Fruit fly (Drosophila melanogaster) whole organism, embryonic: Measurements from ENCODE around the gene Roc1b.

Experiments
- ATbp ChIP-seq: fragments of 200-800 bp; sonication (Bioruptor generic); optimal IDR thresholded peaks from 2 replicates; lab custom pipeline; 2017; ENCODE audit warnings: missing biosample characterization, mild to moderate bottlenecking, missing genetic modification characterization, missing genetic modification reagents
- Atf3 ChIP-seq: fragments of 200-800 bp; sonication (Bioruptor generic); optimal IDR thresholded peaks from 3 replicates; lab custom pipeline; 2016; ENCODE audit warnings: missing biosample characterization, missing genetic modification characterization
- B-H1 ChIP-seq: fragments of 200-800 bp; sonication (Bioruptor generic); IDR thresholded peaks from 3 replicates; pipeline ENCODE4 v1.3.6; 2022; ENCODE audit warnings: missing biosample characterization, missing genetic modification characterization
- BEAF-32 ChIP-seq: fragments of 200-800 bp; sonication (Bioruptor generic); optimal IDR thresholded peaks from 3 replicates; lab custom pipeline; 2017; ENCODE audit warnings: missing biosample characterization, missing genetic modification characterization, mild to moderate bottlenecking, moderate library complexity, missing genetic modification reagents
- CG10209 ChIP-seq: fragments of 200-800 bp; sonication (Bioruptor generic); optimal IDR thresholded peaks from 3 replicates; lab custom pipeline; 2017; ENCODE audit warnings: missing biosample characterization, mild to moderate bottlenecking, missing genetic modification characterization, missing genetic modification reagents
- CG12391 ChIP-seq: fragments of 200-800 bp; sonication (Bioruptor generic); optimal IDR thresholded peaks from 3 replicates; lab custom pipeline; 2018; ENCODE audit warnings: missing biosample characterization, mild to moderate bottlenecking, missing genetic modification characterization, moderate library complexity
- CG12744 ChIP-seq: fragments of 200-800 bp; sonication (Bioruptor generic); optimal IDR thresholded peaks from 2 replicates; lab custom pipeline; 2016; ENCODE audit warnings: missing biosample characterization, missing genetic modification characterization
- CG13775 ChIP-seq: fragments of 200-800 bp; sonication (Bioruptor generic); optimal IDR thresholded peaks from 3 replicates; lab custom pipeline; 2017; ENCODE audit warnings: missing biosample characterization, mild to moderate bottlenecking, missing genetic modification characterization
- CG14965 ChIP-seq: fragments of 200-800 bp; sonication (Bioruptor generic); optimal IDR thresholded peaks from 2 replicates; lab custom pipeline; 2016; ENCODE audit warnings: missing biosample characterization, missing genetic modification characterization, borderline replicate concordance
- CG16815 ChIP-seq: fragments of 200-800 bp; sonication (Bioruptor generic); optimal IDR thresholded peaks from 3 replicates; lab custom pipeline; 2017; ENCODE audit warnings: missing biosample characterization, mild to moderate bottlenecking, missing genetic modification characterization
- CG17829 ChIP-seq: fragments of 200-800 bp; optimal IDR thresholded peaks from 2 replicates; lab custom pipeline; 2019; ENCODE audit warnings: missing biosample characterization, mild to moderate bottlenecking, missing genetic modification characterization, moderate library complexity
- CG2120 ChIP-seq: fragments of 200-800 bp; sonication (Bioruptor generic); optimal IDR thresholded peaks from 3 replicates; lab custom pipeline; 2016; ENCODE audit warnings: missing biosample characterization, missing genetic modification characterization
- CG2712 ChIP-seq: fragments of 200-800 bp; optimal IDR thresholded peaks from 3 replicates; lab custom pipeline; 2019; ENCODE audit warnings: missing biosample characterization, mild to moderate bottlenecking, missing genetic modification characterization, moderate library complexity
- CG31388 ChIP-seq: fragments of 200-800 bp; sonication (Bioruptor generic); optimal IDR thresholded peaks from 2 replicates; lab custom pipeline; 2016; ENCODE audit warnings: missing biosample characterization, missing genetic modification characterization
- CG34376 ChIP-seq: fragments of 200-800 bp; sonication (Bioruptor generic); optimal IDR thresholded peaks from 2 replicates; lab custom pipeline; 2018; ENCODE audit warnings: missing biosample characterization, mild to moderate bottlenecking, missing genetic modification characterization
- CG4360 ChIP-seq: fragments of 200-800 bp; sonication (Bioruptor generic); IDR thresholded peaks from 2 replicates; pipeline ENCODE4 v1.3.6; 2022; ENCODE audit warnings: missing biosample characterization, missing genetic modification characterization
- CG4424 ChIP-seq: fragments of 200-800 bp; sonication (Bioruptor generic); optimal IDR thresholded peaks from 3 replicates; lab custom pipeline; 2016; ENCODE audit warnings: missing biosample characterization, missing genetic modification characterization
- CG4730 ChIP-seq: fragments of 200-800 bp; sonication (Bioruptor generic); IDR thresholded peaks from 2 replicates; pipeline ENCODE4 v1.3.6; 2022; ENCODE audit warnings: missing biosample characterization, missing genetic modification characterization
- CG6654 ChIP-seq: fragments of 200-800 bp; sonication (Bioruptor generic); optimal IDR thresholded peaks from 2 replicates; lab custom pipeline; 2017; ENCODE audit warnings: missing biosample characterization, mild to moderate bottlenecking, missing genetic modification characterization
- CG6765 ChIP-seq: fragments of 200-800 bp; sonication (Bioruptor generic); optimal IDR thresholded peaks from 3 replicates; lab custom pipeline; 2017; ENCODE audit warnings: missing biosample characterization, mild to moderate bottlenecking, missing genetic modification characterization
- CG7357 ChIP-seq: fragments of 200-800 bp; sonication (Bioruptor generic); IDR thresholded peaks from 3 replicates; pipeline ENCODE4 v1.3.6; 2022; ENCODE audit warnings: missing biosample characterization, missing genetic modification characterization
- CG7839 ChIP-seq: fragments of 200-800 bp; sonication (Bioruptor generic); optimal IDR thresholded peaks from 3 replicates; lab custom pipeline; 2018; ENCODE audit warnings: missing biosample characterization, mild to moderate bottlenecking, missing genetic modification characterization, moderate library complexity
- CG9727 ChIP-seq: fragments of 200-800 bp; sonication (Bioruptor generic); optimal IDR thresholded peaks from 3 replicates; lab custom pipeline; 2017; ENCODE audit warnings: missing biosample characterization, mild to moderate bottlenecking, missing genetic modification characterization
- Fer1 ChIP-seq: fragments of 200-800 bp; sonication (Bioruptor generic); optimal IDR thresholded peaks from 2 replicates; lab custom pipeline; 2017; ENCODE audit warnings: missing biosample characterization, mild to moderate bottlenecking, missing genetic modification characterization
- Fer3 ChIP-seq: fragments of 200-800 bp; sonication (Bioruptor generic); optimal IDR thresholded peaks from 2 replicates; lab custom pipeline; 2018; ENCODE audit warnings: missing biosample characterization, mild to moderate bottlenecking, missing genetic modification characterization, moderate library complexity
- HLHmδ ChIP-seq: fragments of 200-800 bp; sonication (Bioruptor generic); optimal IDR thresholded peaks from 2 replicates; lab custom pipeline; 2018; ENCODE audit warnings: missing biosample characterization, mild to moderate bottlenecking, missing genetic modification characterization, moderate library complexity
- Kr ChIP-seq: fragments of 200-800 bp; sonication (Bioruptor generic); optimal IDR thresholded peaks from 2 replicates; lab custom pipeline; 2017; ENCODE audit warnings: missing biosample characterization, mild to moderate bottlenecking, missing genetic modification characterization
- MESR4 ChIP-seq: fragments of 200-800 bp; sonication (Bioruptor generic); optimal IDR thresholded peaks from 2 replicates; lab custom pipeline; 2018; ENCODE audit warnings: missing biosample characterization, mild to moderate bottlenecking, missing genetic modification characterization, moderate library complexity
- NC2β ChIP-seq: fragments of 200-800 bp; sonication (Bioruptor generic); optimal IDR thresholded peaks from 2 replicates; lab custom pipeline; 2016; ENCODE audit warnings: missing biosample characterization, missing genetic modification characterization
- Spps ChIP-seq: fragments of 200-800 bp; sonication (Bioruptor generic); optimal IDR thresholded peaks from 2 replicates; lab custom pipeline; 2018; ENCODE audit warnings: missing biosample characterization, mild to moderate bottlenecking, missing genetic modification characterization
- Xrp1 ChIP-seq: fragments of 200-800 bp; sonication (Bioruptor generic); IDR thresholded peaks from 2 replicates; pipeline ENCODE4 v1.3.6; 2022; ENCODE audit warnings: missing biosample characterization, missing genetic modification characterization
- al ChIP-seq: fragments of 200-800 bp; sonication (Bioruptor generic); IDR thresholded peaks from 2 replicates; pipeline ENCODE4 v1.3.6; 2022; ENCODE audit warnings: missing biosample characterization, missing genetic modification characterization
- dimm ChIP-seq: fragments of 200-800 bp; sonication (Bioruptor generic); IDR thresholded peaks from 2 replicates; pipeline ENCODE4 v1.3.6; 2022; ENCODE audit warnings: missing biosample characterization, missing genetic modification characterization
- fru ChIP-seq: fragments of >200 bp; optimal IDR thresholded peaks from 2 replicates; lab custom pipeline; 2017
- gfzf ChIP-seq: fragments of 200-800 bp; sonication (Bioruptor generic); optimal IDR thresholded peaks from 2 replicates; lab custom pipeline; 2016; ENCODE audit warnings: missing biosample characterization, mild to moderate bottlenecking, missing genetic modification characterization, moderate library complexity
- hbn ChIP-seq: fragments of 200-800 bp; sonication (Bioruptor generic); IDR thresholded peaks from 2 replicates; pipeline ENCODE4 v1.3.6; 2022; ENCODE audit warnings: missing biosample characterization, missing genetic modification characterization; ENCODE audit not compliant: partially characterized antibody
- her ChIP-seq: fragments of 200-800 bp; sonication (Bioruptor generic); optimal IDR thresholded peaks from 2 replicates; lab custom pipeline; 2016; ENCODE audit warnings: missing biosample characterization, missing genetic modification characterization
- klu ChIP-seq: fragments of 200-800 bp; sonication (Bioruptor generic); IDR thresholded peaks from 2 replicates; pipeline ENCODE4 v1.3.6; 2022; ENCODE audit warnings: missing biosample characterization, missing genetic modification characterization
- lab ChIP-seq: fragments of 200-800 bp; sonication (Bioruptor generic); optimal IDR thresholded peaks from 3 replicates; lab custom pipeline; 2017; ENCODE audit warnings: missing biosample characterization, missing genetic modification characterization, mild to moderate bottlenecking, moderate library complexity, missing genetic modification reagents
- lola ChIP-seq, 3 experiments: fragments of >200 bp in 2 of 3; fragments of 200-800 bp in 1 of 3; sonication (Bioruptor generic) in 1 of 3; optimal IDR thresholded peaks; 2 replicates each; lab custom pipeline; 2017 to 2019; ENCODE audit warnings: missing biosample characterization in 3 of 3, missing genetic modification characterization in 3 of 3, mild to moderate bottlenecking in 1 of 3, moderate library complexity in 1 of 3
- nerfin-1 ChIP-seq: fragments of 200-800 bp; sonication (Bioruptor generic); optimal IDR thresholded peaks from 3 replicates; lab custom pipeline; 2019; ENCODE audit warnings: missing biosample characterization, mild to moderate bottlenecking, missing genetic modification characterization, moderate library complexity
- oc ChIP-seq: fragments of 200-800 bp; sonication (Bioruptor generic); optimal IDR thresholded peaks from 2 replicates; lab custom pipeline; 2018; ENCODE audit warnings: missing biosample characterization, mild to moderate bottlenecking, missing genetic modification characterization, moderate library complexity
- otp ChIP-seq: fragments of 200-800 bp; sonication (Bioruptor generic); IDR thresholded peaks from 3 replicates; pipeline ENCODE4, ENCODE4 v1.3.6; 2022; ENCODE audit warnings: missing biosample characterization, missing genetic modification characterization
- pho ChIP-seq: fragments of 200-800 bp; sonication (Bioruptor generic); optimal IDR thresholded peaks from 2 replicates; lab custom pipeline; 2016; ENCODE audit warnings: missing biosample characterization, missing genetic modification characterization
- repo ChIP-seq: fragments of 200-800 bp; sonication (Bioruptor generic); optimal IDR thresholded peaks from 2 replicates; lab custom pipeline; 2016; ENCODE audit warnings: missing biosample characterization, missing genetic modification characterization
- salm ChIP-seq: fragments of 200-800 bp; sonication (Bioruptor generic); optimal IDR thresholded peaks from 2 replicates; lab custom pipeline; 2018; ENCODE audit warnings: missing biosample characterization, mild to moderate bottlenecking, missing genetic modification characterization
- schlank ChIP-seq: fragments of 200-800 bp; sonication (Bioruptor generic); optimal IDR thresholded peaks from 2 replicates; lab custom pipeline; 2018; ENCODE audit warnings: missing biosample characterization, mild to moderate bottlenecking, missing genetic modification characterization
- sens-2 ChIP-seq: fragments of 200-800 bp; sonication (Bioruptor generic); IDR thresholded peaks from 2 replicates; pipeline ENCODE4 v1.3.6; 2022; ENCODE audit warnings: missing biosample characterization, missing genetic modification characterization
- sqz ChIP-seq: fragments of 200-800 bp; sonication (Bioruptor generic); optimal IDR thresholded peaks from 3 replicates; lab custom pipeline; 2018; ENCODE audit warnings: missing biosample characterization, mild to moderate bottlenecking, missing genetic modification characterization
- ttk ChIP-seq: fragments of 200-800 bp; sonication (Bioruptor generic); IDR thresholded peaks from 2 replicates; pipeline ENCODE4 v2.1.2; 2022; ENCODE audit warnings: missing biosample characterization, missing genetic modification characterization
- twi ChIP-seq: fragments of 200-800 bp; optimal IDR thresholded peaks from 2 replicates; lab custom pipeline; 2019; ENCODE audit warnings: missing biosample characterization, mild to moderate bottlenecking, missing genetic modification characterization, moderate library complexity
- unc-4 ChIP-seq: fragments of 200-800 bp; sonication (Bioruptor generic); IDR thresholded peaks from 2 replicates; pipeline ENCODE4 v1.3.6; 2022; ENCODE audit warnings: missing biosample characterization, missing genetic modification characterization; ENCODE audit not compliant: partially characterized antibody

Roc1b gene

DNA sequence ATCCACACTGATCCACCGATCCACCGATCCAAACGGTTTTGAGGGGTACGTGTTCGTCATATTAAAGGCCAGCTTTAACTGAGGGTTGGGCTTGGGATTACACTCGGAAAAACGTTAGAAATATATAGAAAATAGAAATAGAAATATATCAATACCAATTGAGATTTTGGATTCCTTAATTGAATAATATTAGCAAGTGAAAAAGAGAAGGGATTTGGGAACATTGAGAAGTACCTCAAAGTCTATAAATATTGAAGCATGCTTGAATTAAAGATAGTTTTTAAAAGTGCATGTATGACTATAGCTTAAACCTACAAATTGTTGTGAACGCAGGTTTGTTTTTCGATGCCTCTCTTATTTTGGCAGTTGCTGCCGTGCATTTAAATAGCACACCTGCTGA lies 37.4 kb downstream of the Roc1b start (continued):
- no peak for TF ChIP-seq lab (GFP tag; lab: Kevin White, UChicago)
- TF ChIP-seq nerfin-1 (tag; lab: Kevin White, UChicago) = no peak
- peak in 1 of 3 experiments; percentile 46 for TF ChIP-seq lola (GFP tag; optimal IDR thresholded peaks at IDR 0.05; lab: Kevin White, UChicago)
- TF ChIP-seq CG17829 (tag; lab: Kevin White, UChicago) = peak; percentile 9
- TF ChIP-seq unc-4 (GFP tag; lab: Robert Waterston, UW) = no peak
- TF ChIP-seq Fer1 (GFP tag; lab: Kevin White, UChicago) = no peak
- TF ChIP-seq schlank (tag; lab: Kevin White, UChicago) = no peak
- no peak for TF ChIP-seq ATbp
- TF ChIP-seq al (GFP tag; lab: Robert Waterston, UW) = no peak
- peak; percentile 25 for TF ChIP-seq CG12391 (tag; lab: Kevin White, UChicago)
- TF ChIP-seq NC2β (GFP tag; lab: Kevin White, UChicago) = no peak
- peak; percentile 50 for TF ChIP-seq CG2712 (tag; lab: Kevin White, UChicago)
- no peak for TF ChIP-seq CG10209
- TF ChIP-seq sqz (GFP tag; lab: Kevin White, UChicago) = no peak
- TF ChIP-seq hbn (GFP tag; lab: Robert Waterston, UW) = no peak
- no peak for TF ChIP-seq CG13775 (GFP tag; lab: Kevin White, UChicago)
- no peak for TF ChIP-seq CG4360 (GFP tag; lab: Robert Waterston, UW)
- no peak for TF ChIP-seq CG7357 (GFP tag; lab: Robert Waterston, UW)
- no peak for TF ChIP-seq twi (tag; lab: Kevin White, UChicago)
- TF ChIP-seq sens-2 = no peak
- no peak for TF ChIP-seq CG4730 (GFP tag; lab: Robert Waterston, UW)
- TF ChIP-seq klu = no peak
- TF ChIP-seq CG16815 (GFP tag; lab: Kevin White, UChicago) = no peak
- TF ChIP-seq otp = no peak
- no peak for TF ChIP-seq her (GFP tag; lab: Kevin White, UChicago)
- no peak for TF ChIP-seq Atf3 (GFP tag; lab: Kevin White, UChicago)
- TF ChIP-seq ttk (GFP tag; lab: Robert Waterston, UW) = no peak
- no peak for TF ChIP-seq CG12744 (GFP tag; lab: Kevin White, UChicago)
- TF ChIP-seq HLHmδ (GFP tag; lab: Kevin White, UChicago) = no peak
- TF ChIP-seq B-H1 = no peak
- TF ChIP-seq CG6765 (GFP tag; lab: Kevin White, UChicago) = no peak
- TF ChIP-seq BEAF-32 (GFP tag; lab: Kevin White, UChicago) = no peak
- no peak for TF ChIP-seq CG4424 (GFP tag; lab: Kevin White, UChicago)
- no peak for TF ChIP-seq fru (lab: Kevin White, UChicago)
- TF ChIP-seq salm (tag; lab: Kevin White, UChicago) = no peak
- no peak for TF ChIP-seq CG31388 (GFP tag; lab: Kevin White, UChicago)
- no peak for TF ChIP-seq CG34376
- no peak for TF ChIP-seq CG14965 (GFP tag; lab: Kevin White, UChicago)
- TF ChIP-seq MESR4 = no peak
- no peak for TF ChIP-seq Spps (tag; lab: Kevin White, UChicago)
- TF ChIP-seq Kr (GFP tag; lab: Kevin White, UChicago) = no peak
- TF ChIP-seq gfzf (GFP tag; lab: Kevin White, UChicago) = no peak
- no peak for TF ChIP-seq oc (tag; lab: Kevin White, UChicago)
- peak; percentile 12 for TF ChIP-seq CG2120 (GFP tag; lab: Kevin White, UChicago)
- TF ChIP-seq pho (GFP tag; lab: Kevin White, UChicago) = no peak
- no peak for TF ChIP-seq CG9727
- no peak for TF ChIP-seq repo (GFP tag; lab: Kevin White, UChicago)
- TF ChIP-seq Xrp1 = no peak; the same call in 1 of the 2 replicates
- TF ChIP-seq Fer3 (tag; lab: Kevin White, UChicago) = peak; percentile 19
- TF ChIP-seq CG6654 (GFP tag; lab: Kevin White, UChicago) = no peak
- no peak for TF ChIP-seq dimm (GFP tag; lab: Robert Waterston, UW)
- TF ChIP-seq CG7839 (tag; lab: Kevin White, UChicago) = peak; percentile 44
